Worm (Caenorhabditis elegans) whole organism, midembryonic: Measurements from ENCODE around the gene dhhc-5.

Experiments used
- T22C8.4 ChIP-seq: fragments of 200-800 bp; sonication (Bioruptor generic); IDR thresholded peaks from 2 replicates; pipeline ENCODE4 v1.3.6; 2022; ENCODE audit warnings: missing genetic modification characterization, missing compliant biosample characterization
- flt-1 ChIP-seq: fragments of 200-800 bp; sonication (Bioruptor generic); IDR thresholded peaks from 2 replicates; pipeline ENCODE4 v1.3.6; 2022; ENCODE audit warnings: missing genetic modification characterization, missing compliant biosample characterization
- ref-1 ChIP-seq: fragments of 200-800 bp; sonication (Bioruptor generic); conservative IDR thresholded peaks from 2 replicates; pipeline ENCODE4 v1.3.6; 2022; ENCODE audit warnings: missing genetic modification reagents, missing genetic modification characterization, missing compliant biosample characterization

ce11 chrIII:6871067-6871466 lies 22.2 kb upstream of the dhhc-5 start:
- no peak for TF ChIP-seq T22C8.4 (GFP tag; lab: Robert Waterston, UW)
- TF ChIP-seq flt-1 (GFP tag; lab: Robert Waterston, UW) = no peak
- no peak for TF ChIP-seq ref-1 (GFP tag; lab: Robert Waterston, UW)
